Worm (Caenorhabditis elegans) whole organism, L2 larva: ENCODE data around the gene F23H12.3.

ENCODE experiments used
- C34F6.9 ChIP-seq: fragments of 150-350 bp; optimal IDR thresholded peaks from 2 replicates; lab custom pipeline; 2014; ENCODE audit warnings: missing biosample characterization, missing genetic modification characterization
- F13H6.1 ChIP-seq: sonication (generic microtip); optimal IDR thresholded peaks from 2 replicates; lab custom pipeline; 2016; ENCODE audit warnings: missing genetic modification characterization, missing compliant biosample characterization
- Y55F3AM.14 ChIP-seq: fragments of 200-800 bp; sonication (Bioruptor generic); optimal IDR thresholded peaks from 2 replicates; lab custom pipeline; 2018; ENCODE audit warnings: mild to moderate bottlenecking, missing genetic modification characterization, missing compliant biosample characterization
- alr-1 ChIP-seq: fragments of 150-350 bp; optimal IDR thresholded peaks from 2 replicates; lab custom pipeline; 2014; ENCODE audit warnings: missing biosample characterization, missing genetic modification characterization
- ama-1 ChIP-seq: fragments of 150-350 bp; optimal IDR thresholded peaks from 2 replicates; lab custom pipeline; 2018; ENCODE audit warnings: inconsistent platforms
- blmp-1 ChIP-seq: sonication (generic microtip); optimal IDR thresholded peaks from 2 replicates; lab custom pipeline; 2017; ENCODE audit warnings: missing genetic modification characterization, mild to moderate bottlenecking, missing compliant biosample characterization, antibody characterized with exemption, moderate library complexity; ENCODE audit not compliant: insufficient read depth
- ceh-82 ChIP-seq: fragments of 150-350 bp; optimal IDR thresholded peaks from 2 replicates; lab custom pipeline; 2014; ENCODE audit warnings: missing biosample characterization, missing genetic modification characterization
- dmd-4 ChIP-seq: sonication (generic microtip); optimal IDR thresholded peaks from 2 replicates; lab custom pipeline; 2017; ENCODE audit warnings: missing biosample characterization, missing genetic modification characterization
- elt-1 ChIP-seq: fragments of 150-350 bp; optimal IDR thresholded peaks from 2 replicates; lab custom pipeline; 2014; ENCODE audit warnings: missing biosample characterization, missing genetic modification characterization
- elt-3 ChIP-seq: sonication (generic microtip); optimal IDR thresholded peaks from 2 replicates; lab custom pipeline; 2017; ENCODE audit warnings: missing biosample characterization, missing genetic modification characterization
- gmeb-1 ChIP-seq: fragments of 150-350 bp; optimal IDR thresholded peaks from 2 replicates; lab custom pipeline; 2014; ENCODE audit warnings: missing biosample characterization, missing genetic modification characterization
- lin-11 ChIP-seq: fragments of 150-350 bp; sonication (generic microtip); optimal IDR thresholded peaks from 2 replicates; lab custom pipeline; 2014; ENCODE audit warnings: missing biosample characterization, missing genetic modification characterization, inconsistent platforms, mixed read lengths
- lin-13 ChIP-seq: fragments of 150-350 bp; optimal IDR thresholded peaks from 2 replicates; lab custom pipeline; 2014; ENCODE audit warnings: missing biosample characterization, missing genetic modification reagents, missing genetic modification characterization
- lin-39 ChIP-seq: fragments of 150-350 bp; optimal IDR thresholded peaks from 2 replicates; lab custom pipeline; 2014; ENCODE audit warnings: missing biosample characterization, missing genetic modification reagents, missing genetic modification characterization
- lsy-2 ChIP-seq, 2 experiments: fragments of 150-350 bp in 1 of 2; sonication (generic microtip) in 1 of 2; optimal IDR thresholded peaks; 2 replicates each; lab custom pipeline; 2014 to 2017; ENCODE audit warnings: missing biosample characterization in 2 of 2, missing genetic modification characterization in 2 of 2
- mab-5 ChIP-seq: fragments of 150-350 bp; optimal IDR thresholded peaks from 2 replicates; lab custom pipeline; 2014; ENCODE audit warnings: missing biosample characterization, missing genetic modification characterization
- mdl-1 ChIP-seq, 2 experiments: fragments of 150-350 bp in 1 of 2; sonication (generic microtip) in 1 of 2; optimal IDR thresholded peaks; 2 replicates each; lab custom pipeline; 2017; ENCODE audit warnings: missing biosample characterization in 2 of 2, missing genetic modification characterization in 2 of 2
- nhr-10 ChIP-seq: sonication (generic microtip); optimal IDR thresholded peaks from 2 replicates; lab custom pipeline; 2017; ENCODE audit warnings: missing biosample characterization, missing genetic modification characterization
- nhr-11 ChIP-seq: fragments of 150-350 bp; optimal IDR thresholded peaks from 2 replicates; lab custom pipeline; 2014; ENCODE audit warnings: missing biosample characterization, missing genetic modification characterization
- nhr-12 ChIP-seq: fragments of 150-350 bp; optimal IDR thresholded peaks from 2 replicates; lab custom pipeline; 2014; ENCODE audit warnings: missing biosample characterization, missing genetic modification characterization
- nhr-129 ChIP-seq: fragments of 150-350 bp; optimal IDR thresholded peaks from 2 replicates; lab custom pipeline; 2014; ENCODE audit warnings: missing biosample characterization, missing genetic modification characterization
- nhr-21 ChIP-seq: fragments of 150-350 bp; optimal IDR thresholded peaks from 2 replicates; lab custom pipeline; 2014; ENCODE audit warnings: missing biosample characterization, missing genetic modification characterization
- nhr-23 ChIP-seq: fragments of 150-350 bp; optimal IDR thresholded peaks from 2 replicates; lab custom pipeline; 2014; ENCODE audit warnings: missing biosample characterization, missing genetic modification reagents, missing genetic modification characterization
- nhr-237 ChIP-seq: fragments of 150-350 bp; optimal IDR thresholded peaks from 2 replicates; lab custom pipeline; 2014; ENCODE audit warnings: missing biosample characterization, missing genetic modification characterization
- nhr-25 ChIP-seq: fragments of 150-350 bp; sonication (generic microtip); optimal IDR thresholded peaks from 3 replicates; lab custom pipeline; 2014; ENCODE audit warnings: missing biosample characterization, missing genetic modification characterization
- nhr-6 ChIP-seq: fragments of 150-350 bp; optimal IDR thresholded peaks from 2 replicates; lab custom pipeline; 2014; ENCODE audit warnings: missing biosample characterization, missing genetic modification characterization
- peb-1 ChIP-seq: fragments of 150-350 bp; optimal IDR thresholded peaks from 2 replicates; lab custom pipeline; 2014; ENCODE audit warnings: missing biosample characterization, missing genetic modification characterization
- sem-4 ChIP-seq: fragments of 150-350 bp; optimal IDR thresholded peaks from 2 replicates; lab custom pipeline; 2014; ENCODE audit warnings: missing biosample characterization, missing genetic modification reagents, missing genetic modification characterization
- skn-1 ChIP-seq: sonication (generic microtip); optimal IDR thresholded peaks from 2 replicates; lab custom pipeline; 2017; ENCODE audit warnings: missing biosample characterization, missing genetic modification characterization
- sma-3 ChIP-seq: sonication (generic microtip); optimal IDR thresholded peaks from 2 replicates; lab custom pipeline; 2016; ENCODE audit warnings: missing genetic modification reagents, missing genetic modification characterization, missing compliant biosample characterization
- sma-9 ChIP-seq, 2 experiments: fragments of 150-350 bp in 1 of 2; sonication (generic microtip) in 1 of 2; optimal IDR thresholded peaks; 2 replicates each; lab custom pipeline; 2014 to 2016; ENCODE audit warnings: missing genetic modification characterization in 2 of 2, mild to moderate bottlenecking in 1 of 2, missing biosample characterization in 1 of 2, missing compliant biosample characterization in 1 of 2, missing genetic modification reagents in 1 of 2, moderate library complexity in 1 of 2
- snpc-4 ChIP-seq: fragments of 150-350 bp; optimal IDR thresholded peaks from 2 replicates; lab custom pipeline; 2014; ENCODE audit warnings: missing biosample characterization, missing genetic modification characterization
- unc-39 ChIP-seq: fragments of 150-350 bp; optimal IDR thresholded peaks from 2 replicates; lab custom pipeline; 2014; ENCODE audit warnings: missing biosample characterization, missing genetic modification characterization
- unc-62 ChIP-seq: fragments of 150-350 bp; optimal IDR thresholded peaks from 2 replicates; lab custom pipeline; 2014; ENCODE audit warnings: missing biosample characterization, missing genetic modification reagents, missing genetic modification characterization
- ztf-11 ChIP-seq: sonication (generic microtip); optimal IDR thresholded peaks from 2 replicates; lab custom pipeline; 2017; ENCODE audit warnings: missing biosample characterization, missing genetic modification characterization
- ztf-4 ChIP-seq: fragments of 150-350 bp; optimal IDR thresholded peaks from 2 replicates; lab custom pipeline; 2014; ENCODE audit warnings: missing biosample characterization, missing genetic modification characterization

The F23H12.3 gene

DNA sequence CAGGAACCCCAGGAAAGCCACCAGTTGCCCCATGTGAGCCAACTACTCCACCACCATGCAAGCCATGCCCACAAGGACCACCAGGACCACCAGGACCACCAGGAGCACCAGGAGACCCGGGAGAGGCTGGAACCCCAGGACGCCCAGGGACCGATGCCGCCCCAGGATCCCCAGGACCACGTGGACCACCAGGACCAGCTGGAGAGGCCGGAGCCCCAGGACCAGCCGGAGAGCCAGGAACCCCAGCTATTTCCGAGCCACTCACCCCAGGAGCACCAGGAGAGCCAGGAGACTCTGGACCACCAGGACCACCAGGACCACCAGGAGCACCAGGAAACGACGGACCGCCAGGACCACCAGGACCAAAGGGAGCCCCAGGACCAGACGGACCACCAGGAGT is 8.6 kb downstream of the F23H12.3 start:
- TF ChIP-seq Y55F3AM.14 (GFP tag; lab: Kevin White, UChicago) (no peak), nhr-23 (no peak), peb-1 (tag; lab: Kevin White, UChicago) (no peak), dmd-4 (tag; lab: Kevin White, UChicago) (no peak), lin-13 (no peak), snpc-4 (tag; lab: Kevin White, UChicago) (no peak), mdl-1 (tag; optimal IDR thresholded peaks at IDR 0.05; lab: Kevin White, UChicago) (no peak), nhr-10 (tag; lab: Kevin White, UChicago) (no peak), nhr-129 (tag; lab: Kevin White, UChicago) (no peak), lin-11 (tag; lab: Kevin White, UChicago) (no peak), ztf-11 (tag; lab: Kevin White, UChicago) (no peak), nhr-12 (tag; lab: Kevin White, UChicago) (no peak), ceh-82 (no peak), unc-39 (tag; lab: Kevin White, UChicago) (no peak)

DNA sequence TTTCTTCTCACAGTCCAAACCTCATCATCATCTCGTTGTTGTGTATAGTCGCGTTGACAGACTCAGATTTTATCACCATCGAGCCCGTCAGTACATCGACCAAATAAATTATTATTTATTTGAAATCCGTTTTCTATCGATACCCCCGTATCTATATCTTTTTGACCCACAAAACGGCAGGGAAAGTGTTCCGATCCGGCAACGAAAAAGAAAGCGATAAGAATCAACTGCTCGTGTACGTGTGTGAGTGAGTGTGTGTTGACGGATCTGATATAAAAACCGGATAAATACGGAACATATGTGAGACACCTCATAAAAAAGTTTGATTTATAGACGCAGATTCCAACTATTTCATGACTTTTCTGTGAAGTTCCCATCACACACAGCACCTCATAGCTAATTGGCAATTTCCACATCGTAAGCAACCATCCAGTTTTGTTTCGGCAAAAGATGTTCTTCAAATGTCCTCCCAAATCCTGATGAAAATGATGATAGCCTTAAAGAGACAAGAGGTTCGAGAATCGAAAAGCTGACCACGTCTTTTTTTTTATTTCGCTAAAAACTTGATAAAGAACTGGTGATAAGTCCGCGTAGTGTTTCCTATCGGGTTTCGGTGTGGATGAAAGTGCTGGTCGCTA is 9.4 kb downstream of the F23H12.3 start:
- no peak for TF ChIP-seq elt-3 (tag; lab: Kevin White, UChicago)
- no peak for TF ChIP-seq Y55F3AM.14 (GFP tag; lab: Kevin White, UChicago)
- no peak for TF ChIP-seq skn-1 (tag; lab: Kevin White, UChicago)
- no peak for TF ChIP-seq unc-39 (tag; lab: Kevin White, UChicago)
- no peak for TF ChIP-seq dmd-4 (tag; lab: Kevin White, UChicago)
- TF ChIP-seq sma-9 (GFP tag; optimal IDR thresholded peaks at IDR 0.05; lab: Kevin White, UChicago) = no peak
- TF ChIP-seq sma-9 (tag; optimal IDR thresholded peaks at IDR 0.05; lab: Kevin White, UChicago) = no peak
- TF ChIP-seq unc-62 (GFP tag; lab: Kevin White, UChicago) = no peak
- TF ChIP-seq lsy-2 (tag; optimal IDR thresholded peaks at IDR 0.05; lab: Kevin White, UChicago) = peak in 1 of 2 experiments; percentile 43
- TF ChIP-seq nhr-23 = no peak
- TF ChIP-seq C34F6.9 = no peak
- TF ChIP-seq nhr-21 (tag; lab: Kevin White, UChicago) = peak; percentile 52
- no peak for TF ChIP-seq sma-3
- TF ChIP-seq lin-39 (tag; lab: Kevin White, UChicago) = no peak
- TF ChIP-seq sem-4 (tag; lab: Kevin White, UChicago) = peak; percentile 53
- TF ChIP-seq ama-1 (lab: Kevin White, UChicago) = peak; percentile 84
- TF ChIP-seq blmp-1 (tag; lab: Kevin White, UChicago) = peak; percentile 11
- no peak for TF ChIP-seq nhr-6 (tag; lab: Kevin White, UChicago)
- no peak for TF ChIP-seq nhr-25 (tag; lab: Kevin White, UChicago)
- no peak for TF ChIP-seq elt-1 (tag; lab: Kevin White, UChicago)
- no peak for TF ChIP-seq mab-5
- no peak for TF ChIP-seq gmeb-1 (tag; lab: Kevin White, UChicago)

DNA sequence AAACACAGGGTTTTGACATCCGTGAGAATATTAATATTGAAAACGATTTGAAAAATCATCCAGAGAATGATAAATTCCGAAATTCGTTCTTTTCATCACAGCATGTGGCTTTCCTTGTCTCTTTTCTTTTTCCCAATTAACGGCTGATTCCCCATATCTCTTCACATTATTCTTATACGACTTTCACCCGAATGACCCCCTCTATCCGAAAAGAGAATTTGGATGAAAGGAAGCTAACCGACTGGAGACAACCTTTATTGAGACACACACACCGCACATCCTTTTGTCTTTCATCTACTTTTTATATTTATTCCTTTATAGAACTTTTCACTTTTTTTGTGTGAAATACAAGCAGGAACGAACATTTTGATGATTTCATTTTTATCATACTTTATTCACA is 12.7 kb downstream of the F23H12.3 start:
- TF ChIP-seq alr-1 (no peak), skn-1 (tag; lab: Kevin White, UChicago) (no peak), elt-1 (tag; lab: Kevin White, UChicago) (no peak), blmp-1 (tag; lab: Kevin White, UChicago) (no peak), nhr-25 (tag; lab: Kevin White, UChicago) (no peak), ztf-4 (tag; lab: Kevin White, UChicago) (no peak), dmd-4 (tag; lab: Kevin White, UChicago) (no peak), snpc-4 (tag; lab: Kevin White, UChicago) (no peak), ceh-82 (no peak), nhr-129 (tag; lab: Kevin White, UChicago) (no peak), elt-3 (tag; lab: Kevin White, UChicago) (no peak), unc-62 (GFP tag; lab: Kevin White, UChicago) (no peak), nhr-21 (tag; lab: Kevin White, UChicago) (no peak), nhr-12 (tag; lab: Kevin White, UChicago) (no peak), F13H6.1 (no peak), nhr-11 (tag; lab: Kevin White, UChicago) (no peak), nhr-237 (tag; lab: Kevin White, UChicago) (no peak), ztf-11 (tag; lab: Kevin White, UChicago) (no peak), unc-39 (tag; lab: Kevin White, UChicago) (no peak)
